Worm (Caenorhabditis elegans) whole organism, L3 larva: ENCODE data around the gene T26C5.2.

Source experiments
- R02D3.7 ChIP-seq: fragments of 150-350 bp; optimal IDR thresholded peaks from 2 replicates; lab custom pipeline; 2014; ENCODE audit warnings: missing biosample characterization, missing genetic modification characterization
- ZK546.5 ChIP-seq: sonication (generic microtip); optimal IDR thresholded peaks from 2 replicates; lab custom pipeline; 2017; ENCODE audit warnings: missing biosample characterization, missing genetic modification characterization
- aly-2 ChIP-seq: fragments of 150-350 bp; optimal IDR thresholded peaks from 2 replicates; lab custom pipeline; 2014; ENCODE audit warnings: missing biosample characterization, missing genetic modification characterization
- ceh-16 ChIP-seq: sonication (generic microtip); optimal IDR thresholded peaks from 2 replicates; lab custom pipeline; 2017; ENCODE audit warnings: missing biosample characterization, missing genetic modification characterization
- hmg-11 ChIP-seq: sonication (generic microtip); optimal IDR thresholded peaks from 2 replicates; lab custom pipeline; 2016; ENCODE audit warnings: missing genetic modification characterization, missing compliant biosample characterization
- lin-39 ChIP-seq: fragments of 150-350 bp; optimal IDR thresholded peaks from 2 replicates; lab custom pipeline; 2018; ENCODE audit warnings: missing biosample characterization, missing genetic modification reagents, missing genetic modification characterization
- nfya-1 ChIP-seq: sonication (generic microtip); optimal IDR thresholded peaks from 2 replicates; lab custom pipeline; 2017; ENCODE audit warnings: missing genetic modification characterization, mild to moderate bottlenecking, missing compliant biosample characterization, antibody characterized with exemption, moderate library complexity; ENCODE audit not compliant: insufficient read depth
- pha-4 ChIP-seq: fragments of 150-350 bp; optimal IDR thresholded peaks from 2 replicates; lab custom pipeline; 2014; ENCODE audit warnings: missing biosample characterization, missing genetic modification reagents, missing genetic modification characterization
- snpc-4 ChIP-seq: fragments of 150-350 bp; optimal IDR thresholded peaks from 2 replicates; lab custom pipeline; 2014; ENCODE audit warnings: missing biosample characterization, missing genetic modification characterization
- tbx-2 ChIP-seq: sonication (generic microtip); optimal IDR thresholded peaks from 2 replicates; lab custom pipeline; 2016; ENCODE audit warnings: mild to moderate bottlenecking, missing genetic modification characterization, missing compliant biosample characterization
- unc-62 ChIP-seq: fragments of 150-350 bp; sonication (generic microtip); optimal IDR thresholded peaks from 4 replicates; lab custom pipeline; 2014; ENCODE audit warnings: missing biosample characterization, missing genetic modification reagents, missing genetic modification characterization
- ztf-4 ChIP-seq: fragments of 150-350 bp; optimal IDR thresholded peaks from 2 replicates; lab custom pipeline; 2014; ENCODE audit warnings: missing biosample characterization, missing genetic modification characterization

DNA sequence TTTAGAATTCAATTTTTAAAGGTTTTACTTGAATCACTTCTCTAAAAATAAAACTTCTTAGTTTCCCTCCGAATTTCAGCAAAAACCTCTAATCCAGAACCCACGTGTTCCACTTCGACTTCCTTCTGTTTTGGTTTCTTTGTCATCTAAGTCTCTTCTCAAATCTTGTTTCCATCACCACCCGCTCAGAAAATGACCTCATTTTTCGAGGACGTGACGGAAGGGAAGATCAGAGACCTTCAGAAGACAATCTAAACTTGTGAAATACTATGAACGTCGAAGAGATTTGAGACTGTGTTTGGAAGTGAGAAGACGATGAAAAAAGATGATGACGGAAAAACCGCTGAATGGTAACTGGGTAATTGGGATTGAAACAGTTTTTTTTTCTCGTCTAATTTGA is 43.4 kb upstream of the T26C5.2 start:
- TF ChIP-seq ZK546.5 (tag; lab: Kevin White, UChicago) = no peak
- TF ChIP-seq lin-39 (tag; lab: Kevin White, UChicago) = no peak
- TF ChIP-seq pha-4 (tag; lab: Kevin White, UChicago) = no peak
- TF ChIP-seq tbx-2 (tag; lab: Kevin White, UChicago) = no peak
- TF ChIP-seq unc-62 (GFP tag; lab: Kevin White, UChicago) = no peak
- no peak for TF ChIP-seq snpc-4
- TF ChIP-seq ceh-16 = no peak
- no peak for TF ChIP-seq nfya-1 (tag; lab: Kevin White, UChicago)
- no peak for TF ChIP-seq ztf-4
- TF ChIP-seq hmg-11 (tag; lab: Kevin White, UChicago) = no peak
- TF ChIP-seq R02D3.7 (tag; lab: Kevin White, UChicago) = no peak
- TF ChIP-seq aly-2 (tag; lab: Kevin White, UChicago) = no peak
